Worm (Caenorhabditis elegans) whole organism, late embryonic: ENCODE results near the gene srp-3.
A peak's percentile ranks its signal among the peaks of the same experiment; 100 is the strongest.

Source experiments
- Y22D7AL.16 ChIP-seq: sonication (generic microtip); optimal IDR thresholded peaks from 2 replicates; lab custom pipeline; 2016; ENCODE audit warnings: missing genetic modification characterization, missing compliant biosample characterization
- ahr-1 ChIP-seq: sonication (generic microtip); optimal IDR thresholded peaks from 2 replicates; lab custom pipeline; 2016; ENCODE audit warnings: missing genetic modification characterization, missing compliant biosample characterization
- ama-1 ChIP-seq: fragments of 150-350 bp; optimal IDR thresholded peaks from 2 replicates; lab custom pipeline; 2014
- ceh-18 ChIP-seq: sonication (generic microtip); optimal IDR thresholded peaks from 2 replicates; lab custom pipeline; 2016; ENCODE audit warnings: missing genetic modification characterization, missing compliant biosample characterization
- ceh-24 ChIP-seq: sonication (generic microtip); optimal IDR thresholded peaks from 2 replicates; lab custom pipeline; 2016; ENCODE audit warnings: mild to moderate bottlenecking, missing genetic modification characterization, missing compliant biosample characterization
- ceh-30 ChIP-seq: fragments of 150-350 bp; optimal IDR thresholded peaks from 2 replicates; lab custom pipeline; 2014; ENCODE audit warnings: missing biosample characterization, missing genetic modification characterization
- ceh-31 ChIP-seq: sonication (generic microtip); optimal IDR thresholded peaks from 2 replicates; lab custom pipeline; 2016; ENCODE audit warnings: missing genetic modification characterization, missing compliant biosample characterization
- ceh-34 ChIP-seq: sonication (generic microtip); optimal IDR thresholded peaks from 2 replicates; lab custom pipeline; 2016; ENCODE audit warnings: mild to moderate bottlenecking, missing genetic modification characterization, missing compliant biosample characterization
- ceh-45 ChIP-seq: fragments of 200-800 bp; sonication (Bioruptor generic); IDR thresholded peaks from 2 replicates; pipeline ENCODE4 v1.3.6; 2022; ENCODE audit warnings: missing genetic modification reagents, missing genetic modification characterization, missing compliant biosample characterization
- ceh-9 ChIP-seq: sonication (generic microtip); optimal IDR thresholded peaks from 2 replicates; lab custom pipeline; 2016; ENCODE audit warnings: mild to moderate bottlenecking, missing genetic modification characterization, inconsistent platforms, missing compliant biosample characterization
- dmd-4 ChIP-seq: sonication (generic microtip); optimal IDR thresholded peaks from 2 replicates; lab custom pipeline; 2016; ENCODE audit warnings: borderline replicate concordance, missing genetic modification characterization, missing compliant biosample characterization
- elt-2 ChIP-seq: sonication (generic microtip); optimal IDR thresholded peaks from 2 replicates; lab custom pipeline; 2016; ENCODE audit warnings: missing genetic modification reagents, missing genetic modification characterization, missing compliant biosample characterization
- ets-4 ChIP-seq: sonication (generic microtip); optimal IDR thresholded peaks from 2 replicates; lab custom pipeline; 2016; ENCODE audit warnings: missing genetic modification characterization, missing compliant biosample characterization
- fax-1 ChIP-seq: sonication (generic microtip); optimal IDR thresholded peaks from 2 replicates; lab custom pipeline; 2016; ENCODE audit warnings: missing genotype, missing genetic modification characterization, missing compliant biosample characterization
- hlh-30 ChIP-seq: sonication (generic microtip); optimal IDR thresholded peaks from 2 replicates; lab custom pipeline; 2017; ENCODE audit warnings: antibody characterized with exemption, missing genetic modification characterization, missing compliant biosample characterization; ENCODE audit not compliant: insufficient read depth
- lim-6 ChIP-seq: sonication (generic microtip); optimal IDR thresholded peaks from 2 replicates; lab custom pipeline; 2016; ENCODE audit warnings: missing genetic modification characterization, missing compliant biosample characterization
- madf-2 ChIP-seq: sonication (generic microtip); optimal IDR thresholded peaks from 2 replicates; lab custom pipeline; 2017; ENCODE audit warnings: missing genetic modification characterization, missing compliant biosample characterization
- mec-3 ChIP-seq: sonication (generic microtip); optimal IDR thresholded peaks from 2 replicates; lab custom pipeline; 2016; ENCODE audit warnings: borderline replicate concordance, missing genetic modification characterization, missing compliant biosample characterization
- nhr-11 ChIP-seq: fragments of 150-350 bp; optimal IDR thresholded peaks from 2 replicates; lab custom pipeline; 2014; ENCODE audit warnings: missing biosample characterization, missing genetic modification characterization
- nhr-232 ChIP-seq: sonication (generic microtip); optimal IDR thresholded peaks from 2 replicates; lab custom pipeline; 2016; ENCODE audit warnings: missing genetic modification characterization, missing compliant biosample characterization
- npax-4 ChIP-seq: sonication (generic microtip); optimal IDR thresholded peaks from 2 replicates; lab custom pipeline; 2016; ENCODE audit warnings: missing genetic modification characterization, missing compliant biosample characterization
- pag-3 ChIP-seq: sonication (generic microtip); optimal IDR thresholded peaks from 2 replicates; lab custom pipeline; 2016; ENCODE audit warnings: missing compliant biosample characterization, missing genetic modification characterization, borderline replicate concordance
- pat-9 ChIP-seq: fragments of 200-800 bp; sonication (Bioruptor generic); optimal IDR thresholded peaks from 2 replicates; lab custom pipeline; 2018; ENCODE audit warnings: mild to moderate bottlenecking, missing genetic modification characterization, moderate library complexity, missing compliant biosample characterization
- pax-1 ChIP-seq: fragments of 150-350 bp; optimal IDR thresholded peaks from 2 replicates; lab custom pipeline; 2014; ENCODE audit warnings: missing biosample characterization, missing genetic modification characterization
- pha-4 ChIP-seq: fragments of 150-350 bp; optimal IDR thresholded peaks from 2 replicates; lab custom pipeline; 2018; ENCODE audit warnings: missing biosample characterization, missing genetic modification reagents, missing genetic modification characterization
- pros-1 ChIP-seq: fragments of 150-350 bp; optimal IDR thresholded peaks from 2 replicates; lab custom pipeline; 2014; ENCODE audit warnings: missing biosample characterization, missing genetic modification reagents, missing genetic modification characterization
- ref-2 ChIP-seq: sonication (generic microtip); optimal IDR thresholded peaks from 2 replicates; lab custom pipeline; 2016; ENCODE audit warnings: missing genetic modification characterization, missing compliant biosample characterization
- sdc-2 ChIP-seq: sonication (generic microtip); optimal IDR thresholded peaks from 2 replicates; lab custom pipeline; 2016; ENCODE audit warnings: missing genotype, missing genetic modification characterization, missing compliant biosample characterization
- sox-2 ChIP-seq: fragments of 200-800 bp; sonication (Bioruptor generic); IDR thresholded peaks from 2 replicates; pipeline ENCODE4 v1.3.6; 2022; ENCODE audit warnings: missing genetic modification reagents, missing genetic modification characterization, missing compliant biosample characterization
- sox-4 ChIP-seq: sonication (generic microtip); optimal IDR thresholded peaks from 2 replicates; lab custom pipeline; 2017; ENCODE audit warnings: mild to moderate bottlenecking, missing genetic modification characterization, inconsistent platforms, missing compliant biosample characterization
- tbx-7 ChIP-seq: sonication (generic microtip); optimal IDR thresholded peaks from 2 replicates; lab custom pipeline; 2016; ENCODE audit warnings: missing genotype, missing genetic modification characterization, missing compliant biosample characterization
- unc-3 ChIP-seq, 2 experiments: fragments of 200-800 bp in 1 of 2; sonication (Bioruptor generic) in 1 of 2; sonication (generic microtip) in 1 of 2; conservative IDR thresholded peaks in 1 of 2; optimal IDR thresholded peaks in 1 of 2; 2 replicates each; pipeline versions ENCODE4 v1.3.6 to Lab custom; 2016 to 2022; ENCODE audit warnings: missing compliant biosample characterization in 2 of 2, missing genetic modification characterization in 2 of 2, missing genetic modification reagents in 1 of 2
- unc-42 ChIP-seq: sonication (generic microtip); optimal IDR thresholded peaks from 2 replicates; lab custom pipeline; 2016; ENCODE audit warnings: missing genotype, missing genetic modification characterization, missing compliant biosample characterization
- unc-55 ChIP-seq: sonication (generic microtip); optimal IDR thresholded peaks from 2 replicates; lab custom pipeline; 2017; ENCODE audit warnings: missing biosample characterization, missing genetic modification reagents, missing genetic modification characterization

The srp-3 gene

ce11 chrV:1921321-1921720, 12.7 kb downstream of the srp-3 start, which contains the start of gene gst-37:
Gene gst-37, plus strand, starts transcription at chrV:1921621.
- no peak for TF ChIP-seq tbx-7 (tag; lab: Kevin White, UChicago)
- TF ChIP-seq ceh-24 (tag; lab: Kevin White, UChicago), result no peak
- no peak for TF ChIP-seq Y22D7AL.16 (tag; lab: Kevin White, UChicago)
- no peak for TF ChIP-seq sox-2
- no peak for TF ChIP-seq nhr-11 (tag; lab: Kevin White, UChicago)
- TF ChIP-seq npax-4 (tag; lab: Kevin White, UChicago), result no peak
- TF ChIP-seq pat-9 (tag; lab: Kevin White, UChicago), result no peak
- TF ChIP-seq lim-6, result no peak
- no peak for TF ChIP-seq unc-55 (GFP tag; lab: Kevin White, UChicago)

ce11 chrV:1925487-1925886, 16.8 kb downstream of the srp-3 start, which contains the start of gene T06A1.1:
Gene T06A1.1, minus strand, starts transcription at chrV:1925587.
- no peak for TF ChIP-seq unc-3 (GFP tag; conservative IDR thresholded peaks at IDR 0.05; lab: Robert Waterston, UW)
- no peak for TF ChIP-seq unc-3 (tag; optimal IDR thresholded peaks at IDR 0.05; lab: Kevin White, UChicago)
- TF ChIP-seq ref-2 (tag; lab: Kevin White, UChicago), result no peak
- TF ChIP-seq ceh-18, result no peak
- TF ChIP-seq pax-1 (tag; lab: Kevin White, UChicago), result no peak
- no peak for TF ChIP-seq pros-1
- no peak for TF ChIP-seq ceh-34 (tag; lab: Kevin White, UChicago)
- TF ChIP-seq Y22D7AL.16 (tag; lab: Kevin White, UChicago), result no peak
- TF ChIP-seq dmd-4 (tag; lab: Kevin White, UChicago), result no peak
- TF ChIP-seq unc-55 (GFP tag; lab: Kevin White, UChicago), result no peak
- no peak for TF ChIP-seq sox-4 (tag; lab: Kevin White, UChicago)
- no peak for TF ChIP-seq ceh-45 (GFP tag; lab: Robert Waterston, UW)
- TF ChIP-seq fax-1 (tag; lab: Kevin White, UChicago), result no peak
- no peak for TF ChIP-seq hlh-30 (tag; lab: Kevin White, UChicago)
- no peak for TF ChIP-seq pha-4 (tag; lab: Kevin White, UChicago)
- TF ChIP-seq mec-3 (tag; lab: Kevin White, UChicago), result no peak
- TF ChIP-seq, all 69 proteins: peak for 0

ce11 chrV:1927015-1927414, 18.4 kb downstream of the srp-3 start, which contains the start of gene T06A1.5:
Gene T06A1.5, plus strand, starts transcription at chrV:1927223.
- TF ChIP-seq elt-2 (tag; lab: Kevin White, UChicago), result peak; percentile 70
- TF ChIP-seq sox-4 (tag; lab: Kevin White, UChicago), result no peak

ce11 chrV:1928473-1928872, 19.8 kb downstream of the srp-3 start:
- TF ChIP-seq elt-2 (tag; lab: Kevin White, UChicago) (no peak), pax-1 (tag; lab: Kevin White, UChicago) (no peak), pat-9 (tag; lab: Kevin White, UChicago) (no peak), madf-2 (tag; lab: Kevin White, UChicago) (no peak), nhr-232 (tag; lab: Kevin White, UChicago) (no peak), dmd-4 (tag; lab: Kevin White, UChicago) (no peak)
- TF ChIP-seq, all 69 proteins: peak for 0

- no peak for TF ChIP-seq ets-4 (tag; lab: Kevin White, UChicago)
- TF ChIP-seq ref-2 (tag; lab: Kevin White, UChicago), result no peak
- no peak for TF ChIP-seq ama-1 (lab: Kevin White, UChicago)
- TF ChIP-seq pag-3 (tag; lab: Kevin White, UChicago), result no peak
- no peak for TF ChIP-seq npax-4 (tag; lab: Kevin White, UChicago)
- peak; percentile 16 for TF ChIP-seq unc-42 (tag; lab: Kevin White, UChicago)
- no peak for TF ChIP-seq sdc-2 (tag; lab: Kevin White, UChicago)
These were observed 26.9 kb downstream of the srp-3 start for ce11 chrV:1935494-1935893.

- TF ChIP-seq fax-1 (tag; lab: Kevin White, UChicago) (no peak), nhr-232 (tag; lab: Kevin White, UChicago) (no peak), pax-1 (tag; lab: Kevin White, UChicago) (no peak), ceh-31 (no peak), ceh-30 (no peak), ahr-1 (no peak), unc-3 (GFP tag; conservative IDR thresholded peaks at IDR 0.05; lab: Robert Waterston, UW) (no peak), unc-3 (tag; optimal IDR thresholded peaks at IDR 0.05; lab: Kevin White, UChicago) (no peak), unc-55 (GFP tag; lab: Kevin White, UChicago) (no peak), lim-6 (no peak), ceh-9 (tag; lab: Kevin White, UChicago) (no peak), ceh-45 (GFP tag; lab: Robert Waterston, UW) (no peak), sdc-2 (tag; lab: Kevin White, UChicago) (no peak)
These were observed 29.3 kb downstream of the srp-3 start, which contains the start of gene glb-25 for ce11 chrV:1937963-1938362. Gene glb-25, plus strand, starts transcription at chrV:1938263.
